Fruit fly (Drosophila melanogaster): Measurements from ENCODE around the gene stai.

DNA sequence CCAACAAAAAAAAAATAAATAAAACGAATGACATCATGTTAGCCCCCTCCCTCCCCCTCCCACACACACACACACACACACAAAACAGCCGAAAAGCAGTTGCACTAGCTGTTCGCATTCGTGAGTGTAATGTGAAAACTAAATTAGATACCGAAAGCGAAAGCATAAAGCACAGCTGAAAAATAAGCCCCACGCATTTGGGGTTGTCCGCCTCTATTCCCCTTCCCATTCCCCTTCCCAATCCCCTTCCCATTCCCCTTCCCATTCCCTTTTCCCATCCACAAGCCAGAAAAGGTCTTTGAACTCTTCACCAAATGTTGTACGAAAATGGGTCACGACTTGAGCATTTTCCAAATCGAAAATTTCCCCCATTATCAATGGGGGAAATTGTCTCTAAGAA, 24.8 kb upstream of the stai start:
- TF ChIP-seq usp (GFP tag; optimal IDR thresholded peaks at IDR 0.05) (no peak), psq (optimal IDR thresholded peaks at IDR 0.05) (no peak), CG8478 (optimal IDR thresholded peaks at IDR 0.05) (no peak), Dll (optimal IDR thresholded peaks at IDR 0.05) (no peak)

Data from whole organism.